Fruit fly (Drosophila melanogaster): ENCODE results near the gene CG34012.
A peak's percentile ranks its signal among the peaks of the same experiment; 100 is the strongest.

Gene CG34012

DNA sequence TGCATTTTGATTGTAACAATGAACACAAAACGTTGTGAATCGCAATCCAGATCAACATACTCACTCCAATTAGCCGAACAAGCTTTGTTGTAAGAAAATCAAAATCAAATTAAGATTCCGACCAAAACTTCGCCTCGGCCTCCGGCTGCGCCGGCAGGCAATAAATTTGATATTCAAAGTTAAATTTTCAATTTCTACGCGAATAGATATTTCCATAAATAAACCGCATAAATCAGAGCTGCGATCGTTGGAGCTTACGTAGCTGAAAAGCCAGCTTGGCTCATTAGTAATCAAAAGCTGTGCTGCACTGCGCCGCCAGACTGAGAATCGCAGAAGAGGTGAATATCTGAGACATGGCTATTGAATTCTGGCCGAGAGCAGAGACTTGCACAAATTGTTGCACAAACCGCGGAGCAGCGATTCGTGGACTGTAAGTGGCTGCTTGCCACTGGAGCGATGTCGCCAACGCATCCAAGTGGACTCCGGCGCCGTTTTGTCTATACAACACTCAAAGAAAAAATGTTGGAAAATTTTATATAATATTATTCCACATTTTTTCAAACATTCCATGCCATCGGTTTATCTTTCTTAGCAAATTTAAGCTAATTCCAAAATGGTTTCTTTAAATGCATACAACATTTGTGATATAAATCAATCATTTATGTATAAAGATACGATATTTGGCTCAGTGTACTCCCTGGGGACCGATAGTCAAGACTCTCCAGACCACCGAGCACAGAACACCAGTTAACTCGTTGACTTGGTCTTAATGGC lies 39.4 kb upstream of the CG34012 start (continued):
- peak; percentile 71 for TF ChIP-seq gem (tag; optimal IDR thresholded peaks at IDR 0.05)
- peak; percentile 74 for TF ChIP-seq CG11504 (tag; optimal IDR thresholded peaks at IDR 0.05)
- no peak for TF ChIP-seq yki (optimal IDR thresholded peaks at IDR 0.05)
- peak; percentile 9 for TF ChIP-seq CG12659 (GFP tag; optimal IDR thresholded peaks at IDR 0.05)
- TF ChIP-seq CG17802 (tag; optimal IDR thresholded peaks at IDR 0.05) = peak; percentile 17
- TF ChIP-seq CG7556 (GFP tag; optimal IDR thresholded peaks at IDR 0.05) = peak; percentile 24
- TF ChIP-seq HLHmδ (GFP tag; optimal IDR thresholded peaks at IDR 0.05) = no peak
- peak; percentile 47; the same call in 1 of the 2 replicates for TF ChIP-seq lmd (GFP tag; IDR thresholded peaks at IDR 0.05)
- TF ChIP-seq Trl (optimal IDR thresholded peaks at IDR 0.05) = no peak
- TF ChIP-seq Trl (GFP tag; optimal IDR thresholded peaks at IDR 0.05) = no peak
- peak; percentile 29 for TF ChIP-seq CG3281 (GFP tag; optimal IDR thresholded peaks at IDR 0.05)
- peak; percentile 29 for TF ChIP-seq CG6813 (GFP tag; optimal IDR thresholded peaks at IDR 0.05)
- TF ChIP-seq zfh2 (GFP tag; optimal IDR thresholded peaks at IDR 0.05) = no peak
- peak; percentile 15 for TF ChIP-seq CG8359 (GFP tag; optimal IDR thresholded peaks at IDR 0.05; ENCODE audit: borderline replicate concordance)
- TF ChIP-seq lola (GFP tag; optimal IDR thresholded peaks at IDR 0.05) = peak in 1 of 3 experiments; percentile 48
- TF ChIP-seq Elba2 (GFP tag; optimal IDR thresholded peaks at IDR 0.05) = no peak
- TF ChIP-seq sisA (GFP tag; IDR thresholded peaks at IDR 0.05) = no peak; the same call in 1 of the 2 replicates
- no peak for TF ChIP-seq CG9727 (GFP tag; optimal IDR thresholded peaks at IDR 0.05)
- peak in 1 of 2 experiments; percentile 43 for TF ChIP-seq Eip74EF (GFP tag; optimal IDR thresholded peaks at IDR 0.05)
- TF ChIP-seq CG16815 (GFP tag; optimal IDR thresholded peaks at IDR 0.05) = peak; percentile 8
- TF ChIP-seq HLH4C (GFP tag; IDR thresholded peaks at IDR 0.05; ENCODE audit: partially characterized antibody) = no peak
- TF ChIP-seq CG17328 (GFP tag; IDR thresholded peaks at IDR 0.05) = peak; percentile 27; the same call in 1 of the 2 replicates
- peak; percentile 53 for TF ChIP-seq Oli (tag; optimal IDR thresholded peaks at IDR 0.05)
- TF ChIP-seq croc (GFP tag; conservative IDR thresholded peaks at IDR 0.05) = 0 out of 3 replicates have a peak, but pooled peaks have one; percentile 13
- TF ChIP-seq D (optimal IDR thresholded peaks at IDR 0.05) = no peak
- peak; percentile 48 for TF ChIP-seq D (GFP tag; optimal IDR thresholded peaks at IDR 0.05)
- peak; percentile 25 for TF ChIP-seq tin (GFP tag; optimal IDR thresholded peaks at IDR 0.05)
- TF ChIP-seq CG33557 (GFP tag; optimal IDR thresholded peaks at IDR 0.05) = no peak
- peak; percentile 65 for TF ChIP-seq phol (tag; optimal IDR thresholded peaks at IDR 0.05)
- no peak for TF ChIP-seq Sry-δ (GFP tag; optimal IDR thresholded peaks at IDR 0.05)
- TF ChIP-seq CG6791 (GFP tag; IDR thresholded peaks at IDR 0.05; ENCODE audit: partially characterized antibody) = no peak
- TF ChIP-seq Hr51 (GFP tag; optimal IDR thresholded peaks at IDR 0.05) = peak in 1 of 2 experiments; percentile 65
- TF ChIP-seq CG32767 (GFP tag; IDR thresholded peaks at IDR 0.05) = peak; percentile 39; the same call in 1 of the 2 replicates
- TF ChIP-seq CG15073 (GFP tag; optimal IDR thresholded peaks at IDR 0.05) = no peak
- peak; percentile 55 for TF ChIP-seq CG8388 (GFP tag; optimal IDR thresholded peaks at IDR 0.05)
- TF ChIP-seq Xrp1 (GFP tag; IDR thresholded peaks at IDR 0.05) = 0 out of 2 replicates have a peak, but pooled peaks have one; percentile 49
- TF ChIP-seq CG2199 (GFP tag; IDR thresholded peaks at IDR 0.05) = no peak
- no peak for TF ChIP-seq CG18011 (GFP tag; optimal IDR thresholded peaks at IDR 0.05)
- TF ChIP-seq HLH3B (GFP tag; IDR thresholded peaks at IDR 0.05) = 0 out of 2 replicates have a peak, but pooled peaks have one; percentile 34
- no peak for TF ChIP-seq sens-2 (GFP tag; IDR thresholded peaks at IDR 0.05)
- no peak for TF ChIP-seq jing (GFP tag; optimal IDR thresholded peaks at IDR 0.05)
- TF ChIP-seq pan (optimal IDR thresholded peaks at IDR 0.05) = no peak
- TF ChIP-seq pan (GFP tag; optimal IDR thresholded peaks at IDR 0.05 in 1 of 2, IDR thresholded peaks at IDR 0.05 in 1 of 2) = peak in 1 of 2 experiments; percentile 52
- TF ChIP-seq CG6689 (GFP tag; IDR thresholded peaks at IDR 0.05) = peak; percentile 57; the same call in 1 of the 2 replicates
- peak; percentile 87 for TF ChIP-seq sens (GFP tag)
- TF ChIP-seq CG10654 (GFP tag; optimal IDR thresholded peaks at IDR 0.05) = peak; percentile 25
- no peak for TF ChIP-seq cad (GFP tag; optimal IDR thresholded peaks at IDR 0.05)
- peak; percentile 24 for TF ChIP-seq dmrt11E (tag; optimal IDR thresholded peaks at IDR 0.05)
- no peak for TF ChIP-seq CG13123 (GFP tag; optimal IDR thresholded peaks at IDR 0.05)
